Worm (Caenorhabditis elegans) whole organism, mixed stage, embryonic: ENCODE measurements around the gene spe-18.

Source experiments
- M03D4.4 ChIP-seq: sonication (generic microtip); optimal IDR thresholded peaks from 2 replicates; lab custom pipeline; 2017; ENCODE audit warnings: mild to moderate bottlenecking, missing genetic modification characterization, missing compliant biosample characterization
- bed-3 ChIP-seq: fragments of 200-800 bp; sonication (Bioruptor generic); optimal IDR thresholded peaks from 3 replicates; lab custom pipeline; 2018; ENCODE audit warnings: mild to moderate bottlenecking, missing genetic modification characterization, moderate library complexity, missing compliant biosample characterization
- blmp-1 ChIP-seq: fragments of 150-350 bp; optimal IDR thresholded peaks from 2 replicates; lab custom pipeline; 2014; ENCODE audit warnings: missing biosample characterization, missing genetic modification characterization
- ceh-39 ChIP-seq: fragments of 150-350 bp; optimal IDR thresholded peaks from 2 replicates; lab custom pipeline; 2014; ENCODE audit warnings: missing biosample characterization, missing genetic modification characterization
- ceh-43 ChIP-seq: fragments of 200-800 bp; sonication (Bioruptor generic); optimal IDR thresholded peaks from 2 replicates; lab custom pipeline; 2018; ENCODE audit warnings: mild to moderate bottlenecking, missing genetic modification characterization, moderate library complexity, missing compliant biosample characterization
- ceh-83 ChIP-seq: fragments of 200-800 bp; sonication (Bioruptor generic); optimal IDR thresholded peaks from 2 replicates; lab custom pipeline; 2018; ENCODE audit warnings: mild to moderate bottlenecking, missing genetic modification characterization, missing compliant biosample characterization
- ces-1 ChIP-seq: fragments of 150-350 bp; optimal IDR thresholded peaks from 2 replicates; lab custom pipeline; 2014; ENCODE audit warnings: missing biosample characterization, missing genetic modification reagents, missing genetic modification characterization
- drap-1 ChIP-seq: fragments of 200-800 bp; sonication (Bioruptor generic); optimal IDR thresholded peaks from 3 replicates; lab custom pipeline; 2018; ENCODE audit warnings: mild to moderate bottlenecking, missing genetic modification characterization, missing compliant biosample characterization
- elt-1 ChIP-seq: sonication (generic microtip); optimal IDR thresholded peaks from 2 replicates; lab custom pipeline; 2017; ENCODE audit warnings: missing genetic modification characterization, mild to moderate bottlenecking, missing compliant biosample characterization, antibody characterized with exemption, moderate library complexity, borderline replicate concordance; ENCODE audit not compliant: insufficient read depth
- elt-3 ChIP-seq: fragments of 150-350 bp; optimal IDR thresholded peaks from 2 replicates; lab custom pipeline; 2014; ENCODE audit warnings: missing biosample characterization, missing genetic modification characterization
- flh-1 ChIP-seq: fragments of 200-800 bp; sonication (Bioruptor generic); optimal IDR thresholded peaks from 2 replicates; lab custom pipeline; 2018; ENCODE audit warnings: mild to moderate bottlenecking, missing genetic modification characterization, moderate library complexity, missing compliant biosample characterization
- ham-2 ChIP-seq: fragments of 200-800 bp; sonication (Bioruptor generic); optimal IDR thresholded peaks from 2 replicates; lab custom pipeline; 2018; ENCODE audit warnings: mild to moderate bottlenecking, missing genetic modification characterization, missing compliant biosample characterization
- hlh-1 ChIP-seq: fragments of 150-350 bp; optimal IDR thresholded peaks from 2 replicates; lab custom pipeline; 2014; ENCODE audit warnings: missing biosample characterization, missing genetic modification reagents, missing genetic modification characterization
- lin-13 ChIP-seq: fragments of 150-350 bp; optimal IDR thresholded peaks from 2 replicates; lab custom pipeline; 2014; ENCODE audit warnings: missing biosample characterization, missing genetic modification characterization
- lsy-2 ChIP-seq: fragments of 150-350 bp; optimal IDR thresholded peaks from 2 replicates; lab custom pipeline; 2014; ENCODE audit warnings: missing biosample characterization, missing genetic modification characterization
- mab-5 ChIP-seq: fragments of 150-350 bp; optimal IDR thresholded peaks from 2 replicates; lab custom pipeline; 2014; ENCODE audit warnings: missing biosample characterization, missing genetic modification characterization
- mep-1 ChIP-seq: fragments of 150-350 bp; optimal IDR thresholded peaks from 2 replicates; lab custom pipeline; 2017; ENCODE audit warnings: missing biosample characterization, missing genetic modification reagents, missing genetic modification characterization, inconsistent platforms
- mls-2 ChIP-seq: sonication (generic microtip); optimal IDR thresholded peaks from 2 replicates; lab custom pipeline; 2016; ENCODE audit warnings: mild to moderate bottlenecking, missing genetic modification characterization, moderate library complexity, missing compliant biosample characterization
- nhr-2 ChIP-seq: fragments of 150-350 bp; optimal IDR thresholded peaks from 2 replicates; lab custom pipeline; 2014; ENCODE audit warnings: missing biosample characterization, missing genetic modification characterization
- nhr-237 ChIP-seq: fragments of 150-350 bp; optimal IDR thresholded peaks from 2 replicates; lab custom pipeline; 2014; ENCODE audit warnings: missing biosample characterization, missing genetic modification characterization
- nhr-76 ChIP-seq: sonication (generic microtip); optimal IDR thresholded peaks from 2 replicates; lab custom pipeline; 2017; ENCODE audit warnings: missing biosample characterization, missing genetic modification characterization
- pha-4 ChIP-seq: fragments of 150-350 bp; optimal IDR thresholded peaks from 2 replicates; lab custom pipeline; 2018; ENCODE audit warnings: missing biosample characterization, missing genetic modification reagents, missing genetic modification characterization
- sem-2 ChIP-seq: fragments of 200-800 bp; sonication (Bioruptor generic); optimal IDR thresholded peaks from 2 replicates; lab custom pipeline; 2018; ENCODE audit warnings: mild to moderate bottlenecking, missing genetic modification characterization, missing compliant biosample characterization
- snpc-4 ChIP-seq: fragments of 150-350 bp; optimal IDR thresholded peaks from 2 replicates; lab custom pipeline; 2014; ENCODE audit warnings: missing biosample characterization, missing genetic modification characterization
- sptf-1 ChIP-seq: sonication (generic microtip); optimal IDR thresholded peaks from 2 replicates; lab custom pipeline; 2017; ENCODE audit warnings: mild to moderate bottlenecking, missing genetic modification characterization, moderate library complexity, missing compliant biosample characterization
- tbx-8 ChIP-seq: fragments of 200-800 bp; sonication (Bioruptor generic); optimal IDR thresholded peaks from 2 replicates; lab custom pipeline; 2018; ENCODE audit warnings: mild to moderate bottlenecking, missing genetic modification characterization, moderate library complexity, missing compliant biosample characterization
- unc-120 ChIP-seq: sonication (generic microtip); optimal IDR thresholded peaks from 2 replicates; lab custom pipeline; 2017; ENCODE audit warnings: missing genetic modification characterization, missing compliant biosample characterization; ENCODE audit not compliant: poor library complexity, severe bottlenecking
- unc-39 ChIP-seq: fragments of 150-350 bp; optimal IDR thresholded peaks from 2 replicates; lab custom pipeline; 2014; ENCODE audit warnings: missing biosample characterization, missing genetic modification characterization
- unc-62 ChIP-seq: fragments of 150-350 bp; optimal IDR thresholded peaks from 2 replicates; lab custom pipeline; 2014; ENCODE audit warnings: missing biosample characterization, missing genetic modification reagents, missing genetic modification characterization
- zip-8 ChIP-seq: fragments of 150-350 bp; optimal IDR thresholded peaks from 2 replicates; lab custom pipeline; 2014; ENCODE audit warnings: missing biosample characterization, missing genetic modification characterization
- ztf-11 ChIP-seq: fragments of 150-350 bp; optimal IDR thresholded peaks from 2 replicates; lab custom pipeline; 2014; ENCODE audit warnings: missing biosample characterization, missing genetic modification characterization

The spe-18 gene

ce11 chrII:13196689-13197280, 43.6 kb upstream of the spe-18 start:
- no peak for TF ChIP-seq flh-1 (GFP tag; lab: Kevin White, UChicago)
- TF ChIP-seq bed-3 (GFP tag; lab: Kevin White, UChicago): no peak
- TF ChIP-seq ces-1 (GFP tag; lab: Kevin White, UChicago): peak; percentile 9
- TF ChIP-seq nhr-2 (tag; lab: Kevin White, UChicago): no peak
- TF ChIP-seq lsy-2: no peak
- TF ChIP-seq pha-4 (tag; lab: Kevin White, UChicago): peak; percentile 51
- TF ChIP-seq drap-1: no peak
- no peak for TF ChIP-seq elt-1
- TF ChIP-seq, all 35 proteins: peak for 2

DNA sequence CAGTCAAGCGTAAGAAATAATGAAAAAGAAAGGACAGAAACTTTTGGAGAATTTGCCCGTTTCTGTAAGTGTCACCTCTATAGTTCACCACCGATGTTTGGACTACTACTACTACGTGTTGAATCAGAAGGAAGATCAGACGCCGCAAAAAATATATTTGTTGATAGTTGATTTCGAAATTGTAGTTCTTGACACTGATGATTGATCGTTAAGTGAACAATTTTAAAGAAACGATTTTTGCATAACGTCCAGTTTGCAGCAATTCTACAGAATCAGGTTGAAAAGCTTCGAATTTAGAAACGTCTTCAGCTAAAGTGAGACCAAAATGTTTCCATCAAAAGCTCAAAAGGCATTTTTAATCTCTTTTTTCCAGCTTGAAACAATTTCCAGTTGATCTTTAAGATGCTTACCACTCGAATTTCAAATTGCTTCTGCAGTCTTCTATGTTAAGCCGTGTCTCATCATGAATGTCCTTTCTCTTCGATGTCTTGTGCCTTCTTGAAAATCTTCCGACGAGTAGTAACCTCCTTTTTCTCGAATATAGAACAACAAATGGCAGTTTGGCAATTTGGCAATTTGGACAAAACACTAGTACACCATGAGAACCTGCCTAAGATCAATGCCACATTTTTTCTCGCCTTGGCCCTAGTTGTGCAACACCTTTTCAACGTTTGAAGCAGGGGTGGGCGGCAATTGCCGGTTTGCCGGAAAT, 42.7 kb upstream of the spe-18 start:
- TF ChIP-seq lin-13 (no peak), sem-2 (GFP tag; lab: Kevin White, UChicago) (no peak), ces-1 (GFP tag; lab: Kevin White, UChicago) (no peak), nhr-237 (tag; lab: Kevin White, UChicago) (no peak), nhr-76 (tag; lab: Kevin White, UChicago) (no peak), unc-62 (GFP tag; lab: Kevin White, UChicago) (no peak), ceh-83 (no peak), pha-4 (tag; lab: Kevin White, UChicago) (no peak), mab-5 (tag; lab: Kevin White, UChicago) (no peak), zip-8 (tag; lab: Kevin White, UChicago) (no peak), hlh-1 (tag; lab: Kevin White, UChicago) (no peak), nhr-2 (tag; lab: Kevin White, UChicago) (no peak), M03D4.4 (no peak), sptf-1 (no peak), ceh-39 (tag; lab: Kevin White, UChicago) (no peak), mep-1 (tag; lab: Kevin White, UChicago) (no peak), unc-39 (tag; lab: Kevin White, UChicago) (no peak), lsy-2 (no peak), tbx-8 (GFP tag; lab: Kevin White, UChicago) (no peak), ztf-11 (tag; lab: Kevin White, UChicago) (no peak)

DNA sequence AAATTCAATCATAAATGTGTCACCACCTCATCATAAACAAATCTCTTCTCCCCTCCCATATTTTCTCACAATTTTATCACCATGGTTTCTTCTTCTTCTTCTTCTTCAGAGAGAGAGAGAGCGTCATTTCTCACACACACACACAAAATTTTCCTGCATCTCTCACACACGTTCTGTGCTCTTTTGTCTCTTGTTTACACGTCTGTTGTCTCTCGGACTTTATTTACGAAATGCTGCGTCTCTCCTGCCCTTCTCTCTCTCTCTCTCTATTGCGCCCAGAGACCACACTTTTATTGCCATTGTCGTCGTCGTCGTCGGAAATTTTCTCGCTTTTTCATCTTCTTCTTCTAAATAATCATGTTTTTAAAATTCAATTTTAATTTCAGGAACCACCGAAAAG, 42.0 kb upstream of the spe-18 start, which contains the start of gene lec-1:
lec-1 (plus strand) TSS at position 387 of the 400 bp plus-strand sequence.
- no peak for TF ChIP-seq unc-39 (tag; lab: Kevin White, UChicago)
- no peak for TF ChIP-seq snpc-4 (tag; lab: Kevin White, UChicago)
- TF ChIP-seq nhr-2 (tag; lab: Kevin White, UChicago): no peak
- TF ChIP-seq hlh-1 (tag; lab: Kevin White, UChicago): peak; percentile 69
- TF ChIP-seq drap-1: no peak
- no peak for TF ChIP-seq flh-1 (GFP tag; lab: Kevin White, UChicago)
- no peak for TF ChIP-seq ceh-83
- no peak for TF ChIP-seq ceh-43 (GFP tag; lab: Kevin White, UChicago)
- peak; percentile 50 for TF ChIP-seq mep-1 (tag; lab: Kevin White, UChicago)
- no peak for TF ChIP-seq ztf-11 (tag; lab: Kevin White, UChicago)
- TF ChIP-seq nhr-76 (tag; lab: Kevin White, UChicago): no peak
- peak; percentile 76 for TF ChIP-seq ces-1 (GFP tag; lab: Kevin White, UChicago)
- no peak for TF ChIP-seq blmp-1 (tag; lab: Kevin White, UChicago)
- TF ChIP-seq pha-4 (tag; lab: Kevin White, UChicago): peak; percentile 96
- no peak for TF ChIP-seq mab-5 (tag; lab: Kevin White, UChicago)
- peak; percentile 36 for TF ChIP-seq nhr-237 (tag; lab: Kevin White, UChicago)
- no peak for TF ChIP-seq ham-2 (GFP tag; lab: Kevin White, UChicago)
- TF ChIP-seq mls-2 (tag; lab: Kevin White, UChicago): no peak
- TF ChIP-seq elt-3 (tag; lab: Kevin White, UChicago): no peak
- no peak for TF ChIP-seq sem-2 (GFP tag; lab: Kevin White, UChicago)
- peak; percentile 68 for TF ChIP-seq unc-120 (tag; lab: Kevin White, UChicago)
- TF ChIP-seq unc-62 (GFP tag; lab: Kevin White, UChicago): peak; percentile 89
- no peak for TF ChIP-seq tbx-8 (GFP tag; lab: Kevin White, UChicago)
- TF ChIP-seq, all 35 proteins: peak for 7
